Worm (Caenorhabditis elegans) whole organism, L1 larva: ENCODE data around the gene ZK1127.12.

ENCODE experiments used
- C04F5.9 ChIP-seq: sonication (generic microtip); optimal IDR thresholded peaks from 2 replicates; lab custom pipeline; 2016; ENCODE audit warnings: missing genetic modification characterization, missing compliant biosample characterization
- C16A3.4 ChIP-seq: fragments of 150-350 bp; optimal IDR thresholded peaks from 2 replicates; lab custom pipeline; 2014; ENCODE audit warnings: missing biosample characterization, missing genetic modification characterization
- aha-1 ChIP-seq: fragments of 150-350 bp; optimal IDR thresholded peaks from 2 replicates; lab custom pipeline; 2014; ENCODE audit warnings: missing biosample characterization, missing genetic modification characterization
- alr-1 ChIP-seq: fragments of 200-800 bp; sonication (Bioruptor generic); optimal IDR thresholded peaks from 2 replicates; lab custom pipeline; 2018; ENCODE audit warnings: borderline replicate concordance, mild to moderate bottlenecking, missing genetic modification characterization, missing compliant biosample characterization
- ceh-63 ChIP-seq: fragments of 200-800 bp; sonication (Bioruptor generic); optimal IDR thresholded peaks from 2 replicates; lab custom pipeline; 2018; ENCODE audit warnings: mild to moderate bottlenecking, missing genetic modification characterization, missing compliant biosample characterization
- ceh-82 ChIP-seq, 3 experiments: fragments of 150-350 bp in 1 of 3; sonication (generic microtip) in 2 of 3; optimal IDR thresholded peaks; 2 replicates each; lab custom pipeline; 2014 to 2017; ENCODE audit warnings: missing biosample characterization in 3 of 3, missing genetic modification characterization in 3 of 3
- ceh-88 ChIP-seq: fragments of 200-800 bp; sonication (Bioruptor generic); IDR thresholded peaks from 2 replicates; pipeline ENCODE4 v1.3.6; 2022; ENCODE audit warnings: missing genetic modification characterization, missing compliant biosample characterization
- ceh-90 ChIP-seq: sonication (generic microtip); optimal IDR thresholded peaks from 2 replicates; lab custom pipeline; 2016; ENCODE audit warnings: missing genetic modification characterization, missing compliant biosample characterization
- ces-1 ChIP-seq: fragments of 150-350 bp; optimal IDR thresholded peaks from 2 replicates; lab custom pipeline; 2014; ENCODE audit warnings: missing biosample characterization, missing genetic modification reagents, missing genetic modification characterization
- dpl-1 ChIP-seq, 3 experiments: fragments of 150-350 bp in 2 of 3; sonication (generic microtip) in 1 of 3; optimal IDR thresholded peaks; 2 replicates each; lab custom pipeline; 2014 to 2017; ENCODE audit warnings: missing biosample characterization in 3 of 3, missing genetic modification characterization in 3 of 3, missing genetic modification reagents in 3 of 3
- efl-1 ChIP-seq, 4 experiments: fragments of 150-350 bp; optimal IDR thresholded peaks in 3 of 4; peaks in 1 of 4; 1 replicate in 1 of 4; 2 replicates in 3 of 4; lab custom pipeline; 2014; ENCODE audit warnings: missing biosample characterization in 2 of 4, missing genetic modification characterization in 2 of 4, missing genetic modification reagents in 2 of 4
- efl-3 ChIP-seq: fragments of 200-800 bp; sonication (Bioruptor generic); optimal IDR thresholded peaks from 2 replicates; lab custom pipeline; 2018; ENCODE audit warnings: mild to moderate bottlenecking, missing genetic modification characterization, missing compliant biosample characterization
- elt-2 ChIP-seq: sonication (generic microtip); optimal IDR thresholded peaks from 2 replicates; lab custom pipeline; 2016; ENCODE audit warnings: missing genetic modification characterization, mild to moderate bottlenecking, inconsistent platforms, missing compliant biosample characterization, missing genetic modification reagents
- fkh-8 ChIP-seq: sonication (generic microtip); optimal IDR thresholded peaks from 2 replicates; lab custom pipeline; 2016; ENCODE audit warnings: mild to moderate bottlenecking, missing genetic modification characterization, missing compliant biosample characterization
- hpl-2 ChIP-seq: fragments of 150-350 bp; optimal IDR thresholded peaks from 2 replicates; lab custom pipeline; 2014; ENCODE audit warnings: missing biosample characterization, missing genetic modification reagents, missing genetic modification characterization
- irx-1 ChIP-seq: sonication (generic microtip); optimal IDR thresholded peaks from 2 replicates; lab custom pipeline; 2016; ENCODE audit warnings: missing genetic modification characterization, missing compliant biosample characterization
- isw-1 ChIP-seq: fragments of 200-800 bp; sonication (Bioruptor generic); IDR thresholded peaks from 2 replicates; pipeline ENCODE4 v1.3.6; 2022; ENCODE audit warnings: missing genetic modification characterization, missing compliant biosample characterization
- jun-1 ChIP-seq: fragments of 150-350 bp; optimal IDR thresholded peaks from 2 replicates; lab custom pipeline; 2014; ENCODE audit warnings: missing biosample characterization, missing genetic modification reagents, missing genetic modification characterization
- lin-13 ChIP-seq: fragments of 150-350 bp; optimal IDR thresholded peaks from 2 replicates; lab custom pipeline; 2014; ENCODE audit warnings: missing biosample characterization, missing genetic modification reagents, missing genetic modification characterization
- lin-14 ChIP-seq: fragments of 200-800 bp; sonication (Bioruptor generic); optimal IDR thresholded peaks from 2 replicates; lab custom pipeline; 2018; ENCODE audit warnings: mild to moderate bottlenecking, missing genetic modification characterization, moderate library complexity, missing compliant biosample characterization
- lir-3 ChIP-seq: sonication (generic microtip); optimal IDR thresholded peaks from 2 replicates; lab custom pipeline; 2016; ENCODE audit warnings: mild to moderate bottlenecking, missing genetic modification characterization, moderate library complexity, missing compliant biosample characterization; ENCODE audit not compliant: poor library complexity
- mab-9 ChIP-seq: fragments of 200-800 bp; sonication (Bioruptor generic); IDR thresholded peaks from 2 replicates; pipeline ENCODE4 v1.3.6; 2022; ENCODE audit warnings: missing genetic modification reagents, missing genetic modification characterization, missing compliant biosample characterization
- nhr-11 ChIP-seq: fragments of 150-350 bp; optimal IDR thresholded peaks from 2 replicates; lab custom pipeline; 2014; ENCODE audit warnings: missing biosample characterization, missing genetic modification characterization
- nhr-12 ChIP-seq: sonication (generic microtip); optimal IDR thresholded peaks from 2 replicates; lab custom pipeline; 2017; ENCODE audit warnings: missing biosample characterization, missing genetic modification characterization
- nhr-237 ChIP-seq: fragments of 150-350 bp; optimal IDR thresholded peaks from 2 replicates; lab custom pipeline; 2014; ENCODE audit warnings: missing biosample characterization, missing genetic modification characterization
- nhr-28 ChIP-seq: fragments of 150-350 bp; optimal IDR thresholded peaks from 2 replicates; lab custom pipeline; 2014; ENCODE audit warnings: missing biosample characterization, missing genetic modification characterization
- nhr-71 ChIP-seq: sonication (generic microtip); optimal IDR thresholded peaks from 2 replicates; lab custom pipeline; 2016; ENCODE audit warnings: mild to moderate bottlenecking, missing genetic modification characterization, moderate library complexity, missing compliant biosample characterization
- nhr-85 ChIP-seq: sonication (generic microtip); peaks from one replicate; lab custom pipeline; 2016; ENCODE audit warnings: missing genetic modification characterization, inconsistent platforms, missing compliant biosample characterization
- nhr-90 ChIP-seq: sonication (generic microtip); optimal IDR thresholded peaks from 2 replicates; lab custom pipeline; 2016; ENCODE audit warnings: mild to moderate bottlenecking, missing genetic modification characterization, missing compliant biosample characterization; ENCODE audit not compliant: poor library complexity
- pqm-1 ChIP-seq: sonication (generic microtip); optimal IDR thresholded peaks from 3 replicates; lab custom pipeline; 2017; ENCODE audit warnings: missing biosample characterization, missing genetic modification characterization
- sup-37 ChIP-seq: fragments of 200-800 bp; sonication (Bioruptor generic); optimal IDR thresholded peaks from 2 replicates; lab custom pipeline; 2018; ENCODE audit warnings: mild to moderate bottlenecking, missing genetic modification characterization, missing compliant biosample characterization
- swsn-7 ChIP-seq: sonication (generic microtip); optimal IDR thresholded peaks from 2 replicates; lab custom pipeline; 2016; ENCODE audit warnings: missing genetic modification characterization, missing compliant biosample characterization
- tbx-2 ChIP-seq: sonication (generic microtip); optimal IDR thresholded peaks from 2 replicates; lab custom pipeline; 2016; ENCODE audit warnings: missing genetic modification characterization, missing compliant biosample characterization
- tlp-1 ChIP-seq: fragments of 150-350 bp; optimal IDR thresholded peaks from 2 replicates; lab custom pipeline; 2014; ENCODE audit warnings: missing biosample characterization, missing genetic modification characterization
- unc-130 ChIP-seq: fragments of 150-350 bp; optimal IDR thresholded peaks from 2 replicates; lab custom pipeline; 2017; ENCODE audit warnings: missing biosample characterization, missing genetic modification characterization, inconsistent platforms
- unc-62 ChIP-seq: fragments of 150-350 bp; optimal IDR thresholded peaks from 2 replicates; lab custom pipeline; 2014; ENCODE audit warnings: missing biosample characterization, missing genetic modification reagents, missing genetic modification characterization
- vab-15 ChIP-seq: sonication (generic microtip); optimal IDR thresholded peaks from 2 replicates; lab custom pipeline; 2017; ENCODE audit warnings: missing genotype, mild to moderate bottlenecking, missing genetic modification characterization, missing compliant biosample characterization
- xbp-1 ChIP-seq: sonication (generic microtip); optimal IDR thresholded peaks from 2 replicates; lab custom pipeline; 2016; ENCODE audit warnings: missing genetic modification characterization, missing compliant biosample characterization
- ztf-11 ChIP-seq, 2 experiments: sonication (generic microtip); optimal IDR thresholded peaks; 2 replicates each; lab custom pipeline; 2016 to 2017; ENCODE audit warnings: missing genetic modification characterization in 2 of 2, missing biosample characterization in 1 of 2, missing compliant biosample characterization in 1 of 2
- ztf-4 ChIP-seq: fragments of 150-350 bp; optimal IDR thresholded peaks from 2 replicates; lab custom pipeline; 2014; ENCODE audit warnings: missing biosample characterization, missing genetic modification characterization

Gene ZK1127.12

ce11 chrII:7090085-7090484 lies 38.2 kb downstream of the ZK1127.12 start (continued):
- peak; percentile 58 for TF ChIP-seq xbp-1 (tag; lab: Kevin White, UChicago)
- TF ChIP-seq lir-3 (tag; lab: Kevin White, UChicago): peak; percentile 41
- TF ChIP-seq mab-9 (GFP tag; lab: Robert Waterston, UW): peak; percentile 39; the same call in 1 of the 2 replicates
- no peak for TF ChIP-seq nhr-237 (tag; lab: Kevin White, UChicago)
- TF ChIP-seq nhr-90 (tag; lab: Kevin White, UChicago): peak; percentile 59
- no peak for TF ChIP-seq tlp-1 (tag; lab: Kevin White, UChicago)
- no peak for TF ChIP-seq ceh-82 (tag; optimal IDR thresholded peaks at IDR 0.05; lab: Kevin White, UChicago)
- TF ChIP-seq nhr-28 (tag; lab: Kevin White, UChicago): no peak
- TF ChIP-seq nhr-71 (tag; lab: Kevin White, UChicago): peak; percentile 82
- TF ChIP-seq unc-62 (GFP tag; lab: Kevin White, UChicago): no peak
- no peak for TF ChIP-seq ztf-4 (tag; lab: Kevin White, UChicago)
- TF ChIP-seq hpl-2: no peak
- TF ChIP-seq unc-130: no peak
- TF ChIP-seq nhr-11 (tag; lab: Kevin White, UChicago): no peak
- TF ChIP-seq ceh-63 (GFP tag; lab: Kevin White, UChicago): no peak
- peak; percentile 12; the same call in 1 of the 2 replicates for TF ChIP-seq isw-1 (GFP tag; lab: Robert Waterston, UW)
- TF ChIP-seq aha-1: no peak
- TF ChIP-seq C04F5.9: no peak
- TF ChIP-seq irx-1: peak; percentile 0
- no peak for TF ChIP-seq pqm-1 (tag; lab: Kevin White, UChicago)
- TF ChIP-seq ceh-88 (GFP tag; lab: Robert Waterston, UW): peak; percentile 25; the same call in 1 of the 2 replicates
- TF ChIP-seq fkh-8 (tag; lab: Kevin White, UChicago): no peak
- TF ChIP-seq nhr-12 (tag; lab: Kevin White, UChicago): no peak
- peak; percentile 69 for TF ChIP-seq vab-15
- no peak for TF ChIP-seq lin-13 (GFP tag; lab: Kevin White, UChicago)
- no peak for TF ChIP-seq alr-1 (tag; lab: Kevin White, UChicago)
- TF ChIP-seq C16A3.4 (tag; lab: Kevin White, UChicago): no peak
- no peak for TF ChIP-seq ces-1 (GFP tag; lab: Kevin White, UChicago)
- no peak for TF ChIP-seq tbx-2 (tag; lab: Kevin White, UChicago)
- TF ChIP-seq ztf-11 (tag; optimal IDR thresholded peaks at IDR 0.05; lab: Kevin White, UChicago): no peak
- TF ChIP-seq ceh-90 (tag; lab: Kevin White, UChicago): no peak
- peak; percentile 89 for TF ChIP-seq lin-14 (GFP tag; lab: Kevin White, UChicago)
- TF ChIP-seq sup-37 (GFP tag; lab: Kevin White, UChicago): no peak
- no peak for TF ChIP-seq elt-2
- no peak for TF ChIP-seq efl-3

DNA sequence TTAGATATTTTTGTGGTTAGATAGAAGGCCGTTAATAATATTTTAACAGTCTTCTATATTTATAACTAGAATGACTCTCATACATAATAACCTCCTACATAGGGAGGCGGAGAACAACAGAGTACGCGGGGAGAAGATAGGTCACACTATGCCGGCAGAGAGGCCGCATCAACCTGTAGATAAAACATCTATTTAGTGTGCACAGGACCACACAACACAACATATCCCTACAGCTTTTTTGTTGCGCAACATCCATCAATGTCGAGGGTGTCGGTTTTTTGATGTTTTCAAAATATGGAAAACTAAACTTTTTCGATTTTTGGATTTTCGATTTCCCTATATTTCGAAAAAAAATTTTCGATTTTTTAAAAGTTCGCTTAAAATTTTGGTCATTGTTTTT lies 39.0 kb downstream of the ZK1127.12 start:
- no peak for TF ChIP-seq dpl-1 (GFP tag; optimal IDR thresholded peaks at IDR 0.05; lab: Kevin White, UChicago)
- TF ChIP-seq efl-1 (optimal IDR thresholded peaks at IDR 0.05; lab: Kevin White, UChicago): no peak
- TF ChIP-seq efl-1 (GFP tag; optimal IDR thresholded peaks at IDR 0.05 in 1 of 2; lab: Kevin White, UChicago): peak in 1 of 2 experiments; percentile 2
- no peak for TF ChIP-seq swsn-7 (tag; lab: Kevin White, UChicago)

ce11 chrII:7093339-7093821 lies 41.5 kb downstream of the ZK1127.12 start, which contains the start of gene T02G5.3:
Gene T02G5.3 (plus strand): TSS chrII:7093389.
- TF ChIP-seq ceh-88 (GFP tag; lab: Robert Waterston, UW): no peak
- peak; percentile 60 for TF ChIP-seq nhr-85 (tag; lab: Kevin White, UChicago)
- no peak for TF ChIP-seq jun-1 (tag; lab: Kevin White, UChicago)
- TF ChIP-seq aha-1: no peak
- TF ChIP-seq ceh-90 (tag; lab: Kevin White, UChicago): no peak
